Fruit fly (Drosophila melanogaster): ENCODE results near the gene CG4325.

The CG4325 gene

dm6 chrX:2050070-2050899 is 6.7 kb upstream of the CG4325 start, which contains the start of gene moody (continued):
- TF ChIP-seq HmgZ (tag; optimal IDR thresholded peaks at IDR 0.05) = peak; percentile 99
- TF ChIP-seq CG6813 (GFP tag; optimal IDR thresholded peaks at IDR 0.05) = peak; percentile 98
- TF ChIP-seq maf-S (GFP tag; optimal IDR thresholded peaks at IDR 0.05) = peak; percentile 97
- peak; percentile 98 for TF ChIP-seq gsb (GFP tag; IDR thresholded peaks at IDR 0.05)
- peak; percentile 94 for TF ChIP-seq fd3F (GFP tag; optimal IDR thresholded peaks at IDR 0.05)
- peak; percentile 97 for TF ChIP-seq CG2199 (GFP tag; IDR thresholded peaks at IDR 0.05)
- TF ChIP-seq Ssrp (tag; optimal IDR thresholded peaks at IDR 0.05) = peak; percentile 84
- TF ChIP-seq lola (GFP tag; optimal IDR thresholded peaks at IDR 0.05) = peak in 1 of 3 experiments; percentile 82
- peak; percentile 99 for TF ChIP-seq CG2120 (GFP tag; optimal IDR thresholded peaks at IDR 0.05)
- peak; percentile 95 for TF ChIP-seq esg (GFP tag; conservative IDR thresholded peaks at IDR 0.05)
- peak; percentile 90 for TF ChIP-seq nerfin-1 (tag; optimal IDR thresholded peaks at IDR 0.05)
- TF ChIP-seq pros (GFP tag; optimal IDR thresholded peaks at IDR 0.05) = peak; percentile 59
- TF ChIP-seq Trl (optimal IDR thresholded peaks at IDR 0.05) = peak; percentile 82
- TF ChIP-seq Trl (GFP tag; optimal IDR thresholded peaks at IDR 0.05) = peak; percentile 96
- TF ChIP-seq sima (GFP tag; optimal IDR thresholded peaks at IDR 0.05) = peak; percentile 88
- TF ChIP-seq CG3847 (GFP tag; IDR thresholded peaks at IDR 0.05) = peak; percentile 99
- peak; percentile 96 for TF ChIP-seq repo (GFP tag; optimal IDR thresholded peaks at IDR 0.05)
- TF ChIP-seq CG4404 (GFP tag; IDR thresholded peaks at IDR 0.05) = peak; percentile 93
- no peak for TF ChIP-seq fru (optimal IDR thresholded peaks at IDR 0.05)
- peak; percentile 83 for TF ChIP-seq Sox100B (GFP tag; optimal IDR thresholded peaks at IDR 0.05)
- peak; percentile 96 for TF ChIP-seq YL-1 (GFP tag; optimal IDR thresholded peaks at IDR 0.05)
- peak; percentile 98 for TF ChIP-seq dysf (GFP tag; IDR thresholded peaks at IDR 0.05)
- TF ChIP-seq emc (GFP tag; optimal IDR thresholded peaks at IDR 0.05) = peak; percentile 92
- TF ChIP-seq CG18262 (tag; optimal IDR thresholded peaks at IDR 0.05) = peak; percentile 89
- peak; percentile 68 for TF ChIP-seq CG15479 (GFP tag; optimal IDR thresholded peaks at IDR 0.05)
- peak; percentile 92 for TF ChIP-seq ssp (GFP tag; IDR thresholded peaks at IDR 0.05)
- peak; percentile 87 for TF ChIP-seq Abd-B (GFP tag; optimal IDR thresholded peaks at IDR 0.05)
- peak; percentile 96 for TF ChIP-seq CG10654 (GFP tag; optimal IDR thresholded peaks at IDR 0.05)
- peak; percentile 96 for TF ChIP-seq klu (GFP tag; IDR thresholded peaks at IDR 0.05)
- TF ChIP-seq CG13624 (GFP tag; optimal IDR thresholded peaks at IDR 0.05) = peak; percentile 98
- TF ChIP-seq Pdp1 (GFP tag; optimal IDR thresholded peaks at IDR 0.05) = peak; percentile 95 to 98
- TF ChIP-seq luna (GFP tag; optimal IDR thresholded peaks at IDR 0.05) = peak; percentile 92
- peak; percentile 87 for TF ChIP-seq CG10267 (tag; optimal IDR thresholded peaks at IDR 0.05)
- TF ChIP-seq Rx (GFP tag; IDR thresholded peaks at IDR 0.05) = peak; percentile 98
- TF ChIP-seq pnt (GFP tag; optimal IDR thresholded peaks at IDR 0.05) = peak; percentile 97
- peak; percentile 99 for TF ChIP-seq chm (GFP tag; IDR thresholded peaks at IDR 0.05)
- peak; percentile 94 for TF ChIP-seq CG12299 (tag; optimal IDR thresholded peaks at IDR 0.05)
- peak; percentile 93 for TF ChIP-seq NC2α (GFP tag; optimal IDR thresholded peaks at IDR 0.05)
- peak; percentile 63 for TF ChIP-seq CTCF (GFP tag; optimal IDR thresholded peaks at IDR 0.05)
- TF ChIP-seq scrt (GFP tag; optimal IDR thresholded peaks at IDR 0.05) = peak; percentile 94
- TF ChIP-seq sens (GFP tag) = peak; percentile 99
- TF ChIP-seq CG13424 (tag; optimal IDR thresholded peaks at IDR 0.05) = peak; percentile 97
- TF ChIP-seq Gsc (GFP tag; IDR thresholded peaks at IDR 0.05) = peak; percentile 93
- TF ChIP-seq Mes4 (GFP tag; optimal IDR thresholded peaks at IDR 0.05) = peak; percentile 95
- TF ChIP-seq ase (GFP tag; IDR thresholded peaks at IDR 0.05) = peak; percentile 98
- TF ChIP-seq BEAF-32 (GFP tag; optimal IDR thresholded peaks at IDR 0.05) = peak; percentile 16
- TF ChIP-seq HLH54F (GFP tag; optimal IDR thresholded peaks at IDR 0.05) = peak; percentile 98
- no peak for TF ChIP-seq hkb (optimal IDR thresholded peaks at IDR 0.05)
- peak; percentile 98 for TF ChIP-seq hkb (GFP tag; IDR thresholded peaks at IDR 0.05)
- TF ChIP-seq gem (tag; optimal IDR thresholded peaks at IDR 0.05) = peak; percentile 95
- TF ChIP-seq Doc2 (GFP tag; IDR thresholded peaks at IDR 0.05) = peak; percentile 92
